Worm (Caenorhabditis elegans) whole organism, L2 larva: ENCODE measurements around the gene F26F2.3.

Source experiments
- C34F6.9 ChIP-seq: fragments of 150-350 bp; optimal IDR thresholded peaks from 2 replicates; lab custom pipeline; 2014; ENCODE audit warnings: missing biosample characterization, missing genetic modification characterization
- F13H6.1 ChIP-seq: sonication (generic microtip); optimal IDR thresholded peaks from 2 replicates; lab custom pipeline; 2016; ENCODE audit warnings: missing genetic modification characterization, missing compliant biosample characterization
- R02D3.7 ChIP-seq: fragments of 150-350 bp; optimal IDR thresholded peaks from 2 replicates; lab custom pipeline; 2014; ENCODE audit warnings: missing biosample characterization, missing genetic modification characterization
- Y55F3AM.14 ChIP-seq: fragments of 200-800 bp; sonication (Bioruptor generic); optimal IDR thresholded peaks from 2 replicates; lab custom pipeline; 2018; ENCODE audit warnings: mild to moderate bottlenecking, missing genetic modification characterization, missing compliant biosample characterization
- ZK546.5 ChIP-seq: sonication (generic microtip); optimal IDR thresholded peaks from 2 replicates; lab custom pipeline; 2017; ENCODE audit warnings: missing biosample characterization, missing genetic modification characterization
- alr-1 ChIP-seq: fragments of 150-350 bp; optimal IDR thresholded peaks from 2 replicates; lab custom pipeline; 2014; ENCODE audit warnings: missing biosample characterization, missing genetic modification characterization
- aly-2 ChIP-seq: fragments of 150-350 bp; optimal IDR thresholded peaks from 2 replicates; lab custom pipeline; 2014; ENCODE audit warnings: missing biosample characterization, missing genetic modification characterization
- ama-1 ChIP-seq: fragments of 150-350 bp; optimal IDR thresholded peaks from 2 replicates; lab custom pipeline; 2018; ENCODE audit warnings: inconsistent platforms
- blmp-1 ChIP-seq: sonication (generic microtip); optimal IDR thresholded peaks from 2 replicates; lab custom pipeline; 2017; ENCODE audit warnings: missing genetic modification characterization, mild to moderate bottlenecking, missing compliant biosample characterization, antibody characterized with exemption, moderate library complexity; ENCODE audit not compliant: insufficient read depth
- ceh-82 ChIP-seq: fragments of 150-350 bp; optimal IDR thresholded peaks from 2 replicates; lab custom pipeline; 2014; ENCODE audit warnings: missing biosample characterization, missing genetic modification characterization
- crh-2 ChIP-seq: sonication (generic microtip); optimal IDR thresholded peaks from 2 replicates; lab custom pipeline; 2017; ENCODE audit warnings: missing biosample characterization, missing genetic modification characterization
- dmd-4 ChIP-seq: sonication (generic microtip); optimal IDR thresholded peaks from 2 replicates; lab custom pipeline; 2017; ENCODE audit warnings: missing biosample characterization, missing genetic modification characterization
- elt-1 ChIP-seq: fragments of 150-350 bp; optimal IDR thresholded peaks from 2 replicates; lab custom pipeline; 2014; ENCODE audit warnings: missing biosample characterization, missing genetic modification characterization
- lin-11 ChIP-seq: fragments of 150-350 bp; sonication (generic microtip); optimal IDR thresholded peaks from 2 replicates; lab custom pipeline; 2014; ENCODE audit warnings: missing biosample characterization, missing genetic modification characterization, inconsistent platforms, mixed read lengths
- lin-13 ChIP-seq: fragments of 150-350 bp; optimal IDR thresholded peaks from 2 replicates; lab custom pipeline; 2014; ENCODE audit warnings: missing biosample characterization, missing genetic modification reagents, missing genetic modification characterization
- lsy-2 ChIP-seq, 2 experiments: fragments of 150-350 bp in 1 of 2; sonication (generic microtip) in 1 of 2; optimal IDR thresholded peaks; 2 replicates each; lab custom pipeline; 2014 to 2017; ENCODE audit warnings: missing biosample characterization in 2 of 2, missing genetic modification characterization in 2 of 2
- mab-5 ChIP-seq: fragments of 150-350 bp; optimal IDR thresholded peaks from 2 replicates; lab custom pipeline; 2014; ENCODE audit warnings: missing biosample characterization, missing genetic modification characterization
- mbf-1 ChIP-seq: sonication (generic microtip); optimal IDR thresholded peaks from 2 replicates; lab custom pipeline; 2017; ENCODE audit warnings: missing biosample characterization, missing genetic modification characterization
- mdl-1 ChIP-seq, 2 experiments: fragments of 150-350 bp in 1 of 2; sonication (generic microtip) in 1 of 2; optimal IDR thresholded peaks; 2 replicates each; lab custom pipeline; 2017; ENCODE audit warnings: missing biosample characterization in 2 of 2, missing genetic modification characterization in 2 of 2
- nhr-10 ChIP-seq: sonication (generic microtip); optimal IDR thresholded peaks from 2 replicates; lab custom pipeline; 2017; ENCODE audit warnings: missing biosample characterization, missing genetic modification characterization
- nhr-11 ChIP-seq: fragments of 150-350 bp; optimal IDR thresholded peaks from 2 replicates; lab custom pipeline; 2014; ENCODE audit warnings: missing biosample characterization, missing genetic modification characterization
- nhr-12 ChIP-seq: fragments of 150-350 bp; optimal IDR thresholded peaks from 2 replicates; lab custom pipeline; 2014; ENCODE audit warnings: missing biosample characterization, missing genetic modification characterization
- nhr-129 ChIP-seq: fragments of 150-350 bp; optimal IDR thresholded peaks from 2 replicates; lab custom pipeline; 2014; ENCODE audit warnings: missing biosample characterization, missing genetic modification characterization
- nhr-21 ChIP-seq: fragments of 150-350 bp; optimal IDR thresholded peaks from 2 replicates; lab custom pipeline; 2014; ENCODE audit warnings: missing biosample characterization, missing genetic modification characterization
- nhr-23 ChIP-seq: fragments of 150-350 bp; optimal IDR thresholded peaks from 2 replicates; lab custom pipeline; 2014; ENCODE audit warnings: missing biosample characterization, missing genetic modification reagents, missing genetic modification characterization
- nhr-237 ChIP-seq: fragments of 150-350 bp; optimal IDR thresholded peaks from 2 replicates; lab custom pipeline; 2014; ENCODE audit warnings: missing biosample characterization, missing genetic modification characterization
- nhr-6 ChIP-seq: fragments of 150-350 bp; optimal IDR thresholded peaks from 2 replicates; lab custom pipeline; 2014; ENCODE audit warnings: missing biosample characterization, missing genetic modification characterization
- nhr-77 ChIP-seq: fragments of 150-350 bp; optimal IDR thresholded peaks from 2 replicates; lab custom pipeline; 2014; ENCODE audit warnings: missing biosample characterization, missing genetic modification characterization
- peb-1 ChIP-seq: fragments of 150-350 bp; optimal IDR thresholded peaks from 2 replicates; lab custom pipeline; 2014; ENCODE audit warnings: missing biosample characterization, missing genetic modification characterization
- skn-1 ChIP-seq: sonication (generic microtip); optimal IDR thresholded peaks from 2 replicates; lab custom pipeline; 2017; ENCODE audit warnings: missing biosample characterization, missing genetic modification characterization
- sma-9 ChIP-seq, 2 experiments: fragments of 150-350 bp in 1 of 2; sonication (generic microtip) in 1 of 2; optimal IDR thresholded peaks; 2 replicates each; lab custom pipeline; 2014 to 2016; ENCODE audit warnings: missing genetic modification characterization in 2 of 2, mild to moderate bottlenecking in 1 of 2, missing biosample characterization in 1 of 2, missing compliant biosample characterization in 1 of 2, missing genetic modification reagents in 1 of 2, moderate library complexity in 1 of 2
- unc-39 ChIP-seq: fragments of 150-350 bp; optimal IDR thresholded peaks from 2 replicates; lab custom pipeline; 2014; ENCODE audit warnings: missing biosample characterization, missing genetic modification characterization
- unc-55 ChIP-seq: fragments of 150-350 bp; sonication (generic microtip); optimal IDR thresholded peaks from 3 replicates; lab custom pipeline; 2014; ENCODE audit warnings: missing biosample characterization, missing genetic modification reagents, missing genetic modification characterization
- zag-1 ChIP-seq: fragments of 150-350 bp; optimal IDR thresholded peaks from 2 replicates; lab custom pipeline; 2014; ENCODE audit warnings: missing biosample characterization, missing genetic modification characterization
- ztf-1 ChIP-seq: fragments of 200-800 bp; sonication (Bioruptor generic); conservative IDR thresholded peaks from 2 replicates; pipeline ENCODE4 v1.3.6; 2022; ENCODE audit warnings: missing genetic modification characterization, missing compliant biosample characterization
- ztf-11 ChIP-seq: sonication (generic microtip); optimal IDR thresholded peaks from 2 replicates; lab custom pipeline; 2017; ENCODE audit warnings: missing biosample characterization, missing genetic modification characterization
- ztf-4 ChIP-seq: fragments of 150-350 bp; optimal IDR thresholded peaks from 2 replicates; lab custom pipeline; 2014; ENCODE audit warnings: missing biosample characterization, missing genetic modification characterization

Gene F26F2.3

ce11 chrV:20579534-20579933 lies 13.2 kb upstream of the F26F2.3 start, which contains the start of gene F26F2.8:
Gene F26F2.8, plus strand, starts transcription at chrV:20579546.
- no peak for TF ChIP-seq nhr-129
- TF ChIP-seq unc-55 = no peak
- no peak for TF ChIP-seq ZK546.5 (tag; lab: Kevin White, UChicago)
- TF ChIP-seq blmp-1 (tag; lab: Kevin White, UChicago) = no peak
- no peak for TF ChIP-seq nhr-12 (tag; lab: Kevin White, UChicago)
- TF ChIP-seq nhr-237 (tag; lab: Kevin White, UChicago) = no peak
- no peak for TF ChIP-seq ztf-11 (tag; lab: Kevin White, UChicago)
- no peak for TF ChIP-seq zag-1 (tag; lab: Kevin White, UChicago)
- no peak for TF ChIP-seq C34F6.9 (tag; lab: Kevin White, UChicago)
- TF ChIP-seq Y55F3AM.14 (GFP tag; lab: Kevin White, UChicago) = no peak
- no peak for TF ChIP-seq nhr-77 (tag; lab: Kevin White, UChicago)
- TF ChIP-seq ceh-82 (tag; lab: Kevin White, UChicago) = no peak
- no peak for TF ChIP-seq alr-1 (tag; lab: Kevin White, UChicago)
- TF ChIP-seq nhr-10 (tag; lab: Kevin White, UChicago) = no peak
- no peak for TF ChIP-seq nhr-21 (tag; lab: Kevin White, UChicago)
- no peak for TF ChIP-seq lsy-2 (tag; optimal IDR thresholded peaks at IDR 0.05; lab: Kevin White, UChicago)

- TF ChIP-seq peb-1 (tag; lab: Kevin White, UChicago) (no peak), crh-2 (no peak)
Observed at ce11 chrV:20574872-20575271, 8.5 kb upstream of the F26F2.3 start.

ce11 chrV:20574314-20574713 lies 8.0 kb upstream of the F26F2.3 start, which contains the start of gene clec-263:
Gene clec-263, plus strand, starts transcription at chrV:20574614.
- no peak for TF ChIP-seq ama-1 (lab: Kevin White, UChicago)
- TF ChIP-seq elt-1 = no peak
- TF ChIP-seq dmd-4 (tag; lab: Kevin White, UChicago) = no peak
- TF ChIP-seq aly-2 = no peak
- no peak for TF ChIP-seq peb-1 (tag; lab: Kevin White, UChicago)
- no peak for TF ChIP-seq lin-13
- TF ChIP-seq ztf-11 (tag; lab: Kevin White, UChicago) = no peak
- TF ChIP-seq nhr-12 (tag; lab: Kevin White, UChicago) = no peak
- no peak for TF ChIP-seq nhr-11 (tag; lab: Kevin White, UChicago)
- TF ChIP-seq lsy-2 (tag; optimal IDR thresholded peaks at IDR 0.05; lab: Kevin White, UChicago) = no peak
- no peak for TF ChIP-seq R02D3.7 (tag; lab: Kevin White, UChicago)
- TF ChIP-seq sma-9 (GFP tag; optimal IDR thresholded peaks at IDR 0.05; lab: Kevin White, UChicago) = no peak
- TF ChIP-seq sma-9 (tag; optimal IDR thresholded peaks at IDR 0.05; lab: Kevin White, UChicago) = no peak
- no peak for TF ChIP-seq mdl-1 (tag; optimal IDR thresholded peaks at IDR 0.05; lab: Kevin White, UChicago)
- no peak for TF ChIP-seq nhr-21 (tag; lab: Kevin White, UChicago)
- no peak for TF ChIP-seq nhr-6 (tag; lab: Kevin White, UChicago)
- TF ChIP-seq F13H6.1 (tag; lab: Kevin White, UChicago) = no peak
- no peak for TF ChIP-seq mab-5 (tag; lab: Kevin White, UChicago)

ce11 chrV:20573392-20573791 lies 7.0 kb upstream of the F26F2.3 start, which contains the start of gene F26F2.5:
Gene F26F2.5, plus strand, starts transcription at chrV:20573692.
- TF ChIP-seq nhr-77 (tag; lab: Kevin White, UChicago) (no peak), nhr-23 (tag; lab: Kevin White, UChicago) (no peak), skn-1 (tag; lab: Kevin White, UChicago) (no peak), nhr-6 (tag; lab: Kevin White, UChicago) (no peak), unc-39 (tag; lab: Kevin White, UChicago) (no peak), blmp-1 (tag; lab: Kevin White, UChicago) (no peak), nhr-11 (tag; lab: Kevin White, UChicago) (no peak), mbf-1 (tag; lab: Kevin White, UChicago) (no peak), unc-55 (no peak), nhr-21 (tag; lab: Kevin White, UChicago) (no peak), F13H6.1 (tag; lab: Kevin White, UChicago) (no peak), lin-11 (tag; lab: Kevin White, UChicago) (no peak), mdl-1 (tag; optimal IDR thresholded peaks at IDR 0.05; lab: Kevin White, UChicago) (no peak), alr-1 (tag; lab: Kevin White, UChicago) (no peak), ztf-1 (GFP tag; lab: Robert Waterston, UW) (no peak), crh-2 (no peak), zag-1 (tag; lab: Kevin White, UChicago) (no peak), elt-1 (no peak), ztf-4 (no peak), aly-2 (no peak)
